Worm (Caenorhabditis elegans): Measurements from ENCODE around the gene clec-227.
A peak's percentile ranks its signal among the peaks of the same experiment; 100 is the strongest.

The clec-227 gene

DNA sequence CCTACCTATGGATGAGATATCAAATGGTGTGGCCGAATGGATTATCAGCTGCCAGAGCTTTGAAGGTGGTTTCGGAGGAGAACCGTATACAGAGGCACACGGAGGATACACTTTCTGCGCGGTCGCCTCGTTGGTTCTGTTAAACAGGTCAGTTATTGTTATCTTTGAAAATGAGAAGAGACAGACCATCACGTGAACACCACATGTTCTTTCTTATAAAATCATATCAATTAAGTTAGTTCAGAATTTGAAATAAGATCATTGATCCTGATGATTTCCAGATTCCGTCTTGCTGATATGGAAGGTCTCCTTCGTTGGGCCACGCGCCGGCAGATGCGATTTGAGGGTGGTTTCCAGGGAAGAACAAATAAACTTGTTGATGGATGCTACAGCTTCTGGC, 23.7 kb upstream of the clec-227 start:
- no peak for TF ChIP-seq blmp-1 (tag; optimal IDR thresholded peaks at IDR 0.05; ENCODE audit: insufficient read depth)
- peak; percentile 35 for TF ChIP-seq nhr-21 (tag; optimal IDR thresholded peaks at IDR 0.05)

ce11 chrV:14449397-14449796, 22.9 kb upstream of the clec-227 start, which contains the start of gene F23B12.7:
Gene F23B12.7 (plus strand): TSS chrV:14449697.
- no peak for TF ChIP-seq ZK546.5 (tag; optimal IDR thresholded peaks at IDR 0.05)
- no peak for TF ChIP-seq elt-3 (tag; optimal IDR thresholded peaks at IDR 0.05)
- TF ChIP-seq sem-4 (tag; optimal IDR thresholded peaks at IDR 0.05) = no peak
- no peak for TF ChIP-seq nhr-12 (tag; optimal IDR thresholded peaks at IDR 0.05)
- TF ChIP-seq nhr-11 (tag; optimal IDR thresholded peaks at IDR 0.05) = no peak

- no peak for TF ChIP-seq nhr-21 (tag; optimal IDR thresholded peaks at IDR 0.05)
- no peak for TF ChIP-seq C34F6.9 (tag; optimal IDR thresholded peaks at IDR 0.05)
- no peak for TF ChIP-seq ztf-1 (GFP tag; conservative IDR thresholded peaks at IDR 0.05)
- no peak for TF ChIP-seq snpc-4 (tag; optimal IDR thresholded peaks at IDR 0.05)
- no peak for TF ChIP-seq unc-55 (GFP tag; optimal IDR thresholded peaks at IDR 0.05)
- TF ChIP-seq nhr-237 (tag; optimal IDR thresholded peaks at IDR 0.05) = no peak
- no peak for TF ChIP-seq lin-39 (tag; optimal IDR thresholded peaks at IDR 0.05)
- peak; percentile 70 for TF ChIP-seq gmeb-1 (tag; optimal IDR thresholded peaks at IDR 0.05)
These were observed 15.7 kb upstream of the clec-227 start, which contains the start of gene bmk-1 for ce11 chrV:14456626-14457025. Gene bmk-1 (minus strand): TSS chrV:14456984.

DNA sequence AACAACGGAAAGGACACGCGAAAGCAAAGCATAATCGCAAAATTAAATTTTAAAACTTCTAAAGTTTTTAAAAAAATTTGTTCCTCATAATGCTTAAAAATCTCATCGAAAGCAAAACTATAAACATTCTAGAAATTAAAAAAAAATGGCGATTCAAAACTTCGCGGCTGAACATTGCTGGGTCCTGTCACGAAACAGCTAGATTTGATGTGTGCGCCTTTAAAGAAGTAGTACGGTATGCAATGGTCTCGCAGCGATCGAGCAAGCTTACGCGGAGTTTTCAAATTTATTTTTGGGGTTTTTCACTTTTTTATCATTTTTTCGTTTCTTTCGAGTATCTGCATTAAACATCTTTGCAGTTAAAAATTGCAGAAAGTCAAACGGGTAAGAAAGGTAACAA, 15.3 kb upstream of the clec-227 start, which contains the start of gene coh-3:
Gene coh-3 (plus strand): TSS at position 353 of the 400 bp plus-strand sequence.
- no peak for TF ChIP-seq unc-55 (GFP tag; optimal IDR thresholded peaks at IDR 0.05)
- TF ChIP-seq F13H6.1 (tag; optimal IDR thresholded peaks at IDR 0.05) = no peak

- TF ChIP-seq nhr-23 (tag; optimal IDR thresholded peaks at IDR 0.05) (no peak), zag-1 (tag; optimal IDR thresholded peaks at IDR 0.05) (no peak), sem-4 (tag; optimal IDR thresholded peaks at IDR 0.05) (no peak), ZK546.5 (tag; optimal IDR thresholded peaks at IDR 0.05) (no peak), nhr-21 (tag; optimal IDR thresholded peaks at IDR 0.05) (no peak), nhr-77 (tag; optimal IDR thresholded peaks at IDR 0.05) (no peak), peb-1 (tag; optimal IDR thresholded peaks at IDR 0.05) (no peak), ztf-4 (tag; optimal IDR thresholded peaks at IDR 0.05) (no peak), nhr-6 (tag; optimal IDR thresholded peaks at IDR 0.05) (no peak), C34F6.9 (tag; optimal IDR thresholded peaks at IDR 0.05) (no peak), ceh-82 (tag; optimal IDR thresholded peaks at IDR 0.05) (no peak), unc-39 (tag; optimal IDR thresholded peaks at IDR 0.05) (no peak), R02D3.7 (tag; optimal IDR thresholded peaks at IDR 0.05) (no peak)
These were observed 12.2 kb upstream of the clec-227 start for ce11 chrV:14460122-14460521.

- TF ChIP-seq zag-1 (tag; optimal IDR thresholded peaks at IDR 0.05) (no peak), lin-13 (GFP tag; optimal IDR thresholded peaks at IDR 0.05) (no peak), mbf-1 (tag; optimal IDR thresholded peaks at IDR 0.05) (no peak), unc-39 (tag; optimal IDR thresholded peaks at IDR 0.05) (no peak), peb-1 (tag; optimal IDR thresholded peaks at IDR 0.05) (no peak), C34F6.9 (tag; optimal IDR thresholded peaks at IDR 0.05) (no peak), nhr-129 (tag; optimal IDR thresholded peaks at IDR 0.05) (no peak), nhr-12 (tag; optimal IDR thresholded peaks at IDR 0.05) (no peak), nhr-23 (tag; optimal IDR thresholded peaks at IDR 0.05) (no peak), Y55F3AM.14 (GFP tag; optimal IDR thresholded peaks at IDR 0.05) (no peak), ama-1 (optimal IDR thresholded peaks at IDR 0.05) (no peak), ztf-11 (tag; optimal IDR thresholded peaks at IDR 0.05) (no peak), crh-2 (tag; optimal IDR thresholded peaks at IDR 0.05) (no peak), nhr-10 (tag; optimal IDR thresholded peaks at IDR 0.05) (no peak), nhr-21 (tag; optimal IDR thresholded peaks at IDR 0.05) (no peak), ztf-4 (tag; optimal IDR thresholded peaks at IDR 0.05) (no peak), aly-2 (tag; optimal IDR thresholded peaks at IDR 0.05) (no peak), lsy-2 (tag; optimal IDR thresholded peaks at IDR 0.05) (no peak), snpc-4 (tag; optimal IDR thresholded peaks at IDR 0.05) (no peak), mab-5 (tag; optimal IDR thresholded peaks at IDR 0.05) (no peak)
These were observed 11.7 kb upstream of the clec-227 start, which contains the start of gene F08H9.2 for ce11 chrV:14460615-14461102. Gene F08H9.2 (plus strand): TSS chrV:14460665.

Data from whole organism, L2 larva.